Worm (Caenorhabditis elegans) whole organism, late embryonic: ENCODE measurements around the gene npp-22.

Experiments
- C08G9.2 ChIP-seq: sonication (generic microtip); optimal IDR thresholded peaks from 2 replicates; lab custom pipeline; 2016; ENCODE audit warnings: mild to moderate bottlenecking, missing genetic modification characterization, moderate library complexity, missing compliant biosample characterization
- K02D7.2 ChIP-seq: sonication (generic microtip); optimal IDR thresholded peaks from 2 replicates; lab custom pipeline; 2017; ENCODE audit warnings: mild to moderate bottlenecking, missing genetic modification characterization, missing compliant biosample characterization
- K09A11.1 ChIP-seq: sonication (generic microtip); optimal IDR thresholded peaks from 2 replicates; lab custom pipeline; 2017; ENCODE audit warnings: antibody characterized with exemption, mild to moderate bottlenecking, missing genetic modification characterization, missing compliant biosample characterization; ENCODE audit not compliant: insufficient read depth
- ceh-14 ChIP-seq: sonication (generic microtip); optimal IDR thresholded peaks from 2 replicates; lab custom pipeline; 2016; ENCODE audit warnings: missing genotype, missing genetic modification characterization, missing compliant biosample characterization
- ceh-18 ChIP-seq: sonication (generic microtip); optimal IDR thresholded peaks from 2 replicates; lab custom pipeline; 2016; ENCODE audit warnings: missing genetic modification characterization, missing compliant biosample characterization
- ceh-19 ChIP-seq: fragments of 200-800 bp; sonication (Bioruptor generic); optimal IDR thresholded peaks from 2 replicates; lab custom pipeline; 2018; ENCODE audit warnings: mild to moderate bottlenecking, missing genetic modification characterization, missing compliant biosample characterization
- ceh-22 ChIP-seq: sonication (generic microtip); optimal IDR thresholded peaks from 2 replicates; lab custom pipeline; 2017; ENCODE audit warnings: missing biosample characterization, missing genetic modification characterization
- ceh-24 ChIP-seq: sonication (generic microtip); optimal IDR thresholded peaks from 2 replicates; lab custom pipeline; 2016; ENCODE audit warnings: mild to moderate bottlenecking, missing genetic modification characterization, missing compliant biosample characterization
- ceh-48 ChIP-seq: sonication (generic microtip); optimal IDR thresholded peaks from 2 replicates; lab custom pipeline; 2016; ENCODE audit warnings: missing genetic modification characterization, inconsistent platforms, missing compliant biosample characterization
- elt-2 ChIP-seq: sonication (generic microtip); optimal IDR thresholded peaks from 2 replicates; lab custom pipeline; 2016; ENCODE audit warnings: missing genetic modification reagents, missing genetic modification characterization, missing compliant biosample characterization
- ets-4 ChIP-seq: sonication (generic microtip); optimal IDR thresholded peaks from 2 replicates; lab custom pipeline; 2016; ENCODE audit warnings: missing genetic modification characterization, missing compliant biosample characterization
- fkh-6 ChIP-seq: sonication (generic microtip); optimal IDR thresholded peaks from 2 replicates; lab custom pipeline; 2016; ENCODE audit warnings: missing genetic modification characterization, missing compliant biosample characterization
- hlh-30 ChIP-seq: sonication (generic microtip); optimal IDR thresholded peaks from 2 replicates; lab custom pipeline; 2017; ENCODE audit warnings: antibody characterized with exemption, missing genetic modification characterization, missing compliant biosample characterization; ENCODE audit not compliant: insufficient read depth
- hlh-6 ChIP-seq: sonication (generic microtip); optimal IDR thresholded peaks from 2 replicates; lab custom pipeline; 2016; ENCODE audit warnings: missing genotype, missing genetic modification characterization, missing compliant biosample characterization
- hlh-8 ChIP-seq: sonication (generic microtip); optimal IDR thresholded peaks from 2 replicates; lab custom pipeline; 2016; ENCODE audit warnings: missing genotype, missing genetic modification characterization, missing compliant biosample characterization
- lim-6 ChIP-seq: sonication (generic microtip); optimal IDR thresholded peaks from 2 replicates; lab custom pipeline; 2016; ENCODE audit warnings: missing genetic modification characterization, missing compliant biosample characterization
- madf-2 ChIP-seq: sonication (generic microtip); optimal IDR thresholded peaks from 2 replicates; lab custom pipeline; 2017; ENCODE audit warnings: missing genetic modification characterization, missing compliant biosample characterization
- nfya-1 ChIP-seq: sonication (generic microtip); optimal IDR thresholded peaks from 2 replicates; lab custom pipeline; 2017; ENCODE audit warnings: missing genetic modification characterization, mild to moderate bottlenecking, missing compliant biosample characterization, antibody characterized with exemption, moderate library complexity
- nhr-232 ChIP-seq: sonication (generic microtip); optimal IDR thresholded peaks from 2 replicates; lab custom pipeline; 2016; ENCODE audit warnings: missing genetic modification characterization, missing compliant biosample characterization
- npax-4 ChIP-seq: sonication (generic microtip); optimal IDR thresholded peaks from 2 replicates; lab custom pipeline; 2016; ENCODE audit warnings: missing genetic modification characterization, missing compliant biosample characterization
- pag-3 ChIP-seq: sonication (generic microtip); optimal IDR thresholded peaks from 2 replicates; lab custom pipeline; 2016; ENCODE audit warnings: missing compliant biosample characterization, missing genetic modification characterization, borderline replicate concordance
- pat-9 ChIP-seq: fragments of 200-800 bp; sonication (Bioruptor generic); optimal IDR thresholded peaks from 2 replicates; lab custom pipeline; 2018; ENCODE audit warnings: mild to moderate bottlenecking, missing genetic modification characterization, moderate library complexity, missing compliant biosample characterization
- pha-4 ChIP-seq: fragments of 150-350 bp; optimal IDR thresholded peaks from 2 replicates; lab custom pipeline; 2018; ENCODE audit warnings: missing biosample characterization, missing genetic modification reagents, missing genetic modification characterization
- pqm-1 ChIP-seq: sonication (generic microtip); optimal IDR thresholded peaks from 2 replicates; lab custom pipeline; 2016; ENCODE audit warnings: missing genetic modification characterization, missing compliant biosample characterization
- rnt-1 ChIP-seq: sonication (generic microtip); optimal IDR thresholded peaks from 2 replicates; lab custom pipeline; 2016; ENCODE audit warnings: missing genetic modification characterization, missing compliant biosample characterization
- sdc-2 ChIP-seq: sonication (generic microtip); optimal IDR thresholded peaks from 2 replicates; lab custom pipeline; 2016; ENCODE audit warnings: missing genotype, missing genetic modification characterization, missing compliant biosample characterization
- syd-9 ChIP-seq: sonication (generic microtip); optimal IDR thresholded peaks from 2 replicates; lab custom pipeline; 2016; ENCODE audit warnings: mild to moderate bottlenecking, missing genetic modification characterization, moderate library complexity, missing compliant biosample characterization
- tbx-2 ChIP-seq: sonication (generic microtip); optimal IDR thresholded peaks from 2 replicates; lab custom pipeline; 2016; ENCODE audit warnings: missing genetic modification characterization, missing compliant biosample characterization
- unc-3 ChIP-seq, 2 experiments: fragments of 200-800 bp in 1 of 2; sonication (Bioruptor generic) in 1 of 2; sonication (generic microtip) in 1 of 2; conservative IDR thresholded peaks in 1 of 2; optimal IDR thresholded peaks in 1 of 2; 2 replicates each; pipeline versions ENCODE4 v1.3.6 to Lab custom; 2016 to 2022; ENCODE audit warnings: missing compliant biosample characterization in 2 of 2, missing genetic modification characterization in 2 of 2, missing genetic modification reagents in 1 of 2
- unc-42 ChIP-seq: sonication (generic microtip); optimal IDR thresholded peaks from 2 replicates; lab custom pipeline; 2016; ENCODE audit warnings: missing genotype, missing genetic modification characterization, missing compliant biosample characterization
- unc-86 ChIP-seq: sonication (generic microtip); optimal IDR thresholded peaks from 2 replicates; lab custom pipeline; 2016; ENCODE audit warnings: missing genetic modification characterization, missing compliant biosample characterization

npp-22 gene

ce11 chrV:11757358-11757757, 24.1 kb upstream of the npp-22 start, which contains the start of gene smoc-1:
smoc-1 (plus strand) TSS chrV:11757658.
- TF ChIP-seq unc-3 (GFP tag; conservative IDR thresholded peaks at IDR 0.05; lab: Robert Waterston, UW) (no peak), unc-3 (tag; optimal IDR thresholded peaks at IDR 0.05; lab: Kevin White, UChicago) (no peak), tbx-2 (tag; lab: Kevin White, UChicago) (no peak), madf-2 (tag; lab: Kevin White, UChicago) (no peak), ets-4 (tag; lab: Kevin White, UChicago) (no peak), nhr-232 (tag; lab: Kevin White, UChicago) (no peak), K02D7.2 (no peak), ceh-22 (tag; lab: Kevin White, UChicago) (no peak), fkh-6 (tag; lab: Kevin White, UChicago) (no peak), pat-9 (tag; lab: Kevin White, UChicago) (no peak), nfya-1 (tag; lab: Kevin White, UChicago) (no peak), pag-3 (no peak), elt-2 (tag; lab: Kevin White, UChicago) (no peak)

ce11 chrV:11755848-11756247, 22.6 kb upstream of the npp-22 start:
- TF ChIP-seq C08G9.2 (tag; lab: Kevin White, UChicago): no peak

- TF ChIP-seq fkh-6 (tag; lab: Kevin White, UChicago) (no peak), hlh-30 (no peak)
These were observed 18.2 kb upstream of the npp-22 start for ce11 chrV:11751480-11751879.

ce11 chrV:11741078-11741477, 7.8 kb upstream of the npp-22 start:
- TF ChIP-seq hlh-6 (no peak), ceh-18 (no peak), ceh-48 (tag; lab: Kevin White, UChicago) (no peak), K09A11.1 (tag; lab: Kevin White, UChicago) (no peak), pat-9 (tag; lab: Kevin White, UChicago) (no peak), ceh-19 (GFP tag; lab: Kevin White, UChicago) (no peak), fkh-6 (tag; lab: Kevin White, UChicago) (no peak), unc-86 (tag; lab: Kevin White, UChicago) (no peak), ceh-24 (tag; lab: Kevin White, UChicago) (no peak), C08G9.2 (tag; lab: Kevin White, UChicago) (no peak)

ce11 chrV:11739820-11740219, 6.5 kb upstream of the npp-22 start, which contains the start of gene T04F3.1:
T04F3.1 (plus strand) TSS chrV:11740065.
- no peak for TF ChIP-seq lim-6 (tag; lab: Kevin White, UChicago)
- TF ChIP-seq pha-4 (tag; lab: Kevin White, UChicago): no peak
- TF ChIP-seq ceh-19 (GFP tag; lab: Kevin White, UChicago): no peak
- TF ChIP-seq hlh-8 (tag; lab: Kevin White, UChicago): no peak
- TF ChIP-seq, all 69 proteins: peak for 0

- TF ChIP-seq lim-6 (tag; lab: Kevin White, UChicago) (no peak), nfya-1 (tag; lab: Kevin White, UChicago) (no peak), ceh-14 (tag; lab: Kevin White, UChicago) (no peak), unc-42 (tag; lab: Kevin White, UChicago) (no peak), pqm-1 (tag; lab: Kevin White, UChicago) (no peak), sdc-2 (tag; lab: Kevin White, UChicago) (no peak), npax-4 (tag; lab: Kevin White, UChicago) (no peak), syd-9 (no peak), pag-3 (no peak), hlh-6 (no peak), rnt-1 (tag; lab: Kevin White, UChicago) (no peak)
These were observed 4.1 kb upstream of the npp-22 start for ce11 chrV:11737333-11737732.
